Worm (Caenorhabditis elegans) whole organism, L2 larva: Measurements from ENCODE around the gene cls-2.

Source experiments
- ceh-16 ChIP-seq: fragments of 150-350 bp; optimal IDR thresholded peaks from 2 replicates; lab custom pipeline; 2014; ENCODE audit warnings: missing biosample characterization, missing genetic modification characterization
- ztf-11 ChIP-seq: sonication (generic microtip); optimal IDR thresholded peaks from 2 replicates; lab custom pipeline; 2017; ENCODE audit warnings: missing biosample characterization, missing genetic modification characterization

DNA sequence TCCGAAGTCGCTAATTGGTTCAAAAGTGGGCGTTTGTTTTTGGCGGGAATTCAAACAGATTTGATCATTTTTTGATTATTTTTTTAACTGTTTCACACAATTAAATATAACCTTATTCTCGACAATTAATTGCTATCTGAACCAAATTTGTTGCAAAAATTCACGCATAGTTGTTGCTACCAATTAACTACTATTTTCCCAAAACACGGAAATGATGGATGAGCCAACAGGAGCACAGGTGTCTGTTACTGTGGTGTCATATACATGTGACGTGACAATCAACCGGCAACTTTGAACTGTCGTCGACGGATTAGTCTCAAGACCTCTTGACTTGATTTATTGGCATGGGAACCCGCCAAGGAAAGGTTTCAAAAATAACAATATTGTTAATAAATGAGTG lies 17.9 kb downstream of the cls-2 start:
- TF ChIP-seq ztf-11 (tag; lab: Kevin White, UChicago) (no peak), ceh-16 (no peak)
